Fruit fly (Drosophila melanogaster) whole organism, embryonic: ENCODE results near the gene CG43136.

Source experiments
- CG11456 ChIP-seq: fragments of 200-800 bp; sonication (Bioruptor generic); IDR thresholded peaks from 3 replicates; pipeline ENCODE4 v1.3.6; 2022; ENCODE audit warnings: missing biosample characterization, missing genetic modification characterization
- CG11695 ChIP-seq: fragments of 200-800 bp; sonication (Bioruptor generic); IDR thresholded peaks from 3 replicates; pipeline ENCODE4 v1.3.6; 2022; ENCODE audit warnings: missing biosample characterization, missing genetic modification characterization
- CG11696 ChIP-seq: fragments of 200-800 bp; sonication (Bioruptor generic); IDR thresholded peaks from 2 replicates; pipeline ENCODE4 v1.3.6; 2022; ENCODE audit warnings: missing biosample characterization, missing genetic modification characterization
- CG12071 ChIP-seq: fragments of 200-800 bp; sonication (Bioruptor generic); optimal IDR thresholded peaks from 3 replicates; lab custom pipeline; 2018; ENCODE audit warnings: missing biosample characterization, mild to moderate bottlenecking, missing genetic modification characterization
- CG12219 ChIP-seq: fragments of 200-800 bp; sonication (Bioruptor generic); optimal IDR thresholded peaks from 3 replicates; lab custom pipeline; 2018; ENCODE audit warnings: missing biosample characterization, mild to moderate bottlenecking, missing genetic modification characterization
- CG12659 ChIP-seq: fragments of 200-800 bp; sonication (Bioruptor generic); optimal IDR thresholded peaks from 3 replicates; lab custom pipeline; 2017; ENCODE audit warnings: mild to moderate bottlenecking, missing biosample characterization, missing genetic modification reagents, missing genetic modification characterization
- CG12942 ChIP-seq: fragments of 200-800 bp; sonication (Bioruptor generic); optimal IDR thresholded peaks from 3 replicates; lab custom pipeline; 2016; ENCODE audit warnings: missing biosample characterization, missing genetic modification characterization
- CG14667 ChIP-seq: fragments of 200-800 bp; sonication (Bioruptor generic); IDR thresholded peaks from 2 replicates; pipeline ENCODE4 v1.3.6; 2022; ENCODE audit warnings: missing biosample characterization, missing genetic modification characterization
- CG14860 ChIP-seq: fragments of 200-800 bp; sonication (Bioruptor generic); IDR thresholded peaks from 3 replicates; pipeline ENCODE4 v1.3.6; 2022; ENCODE audit warnings: missing biosample characterization, missing genetic modification characterization; ENCODE audit not compliant: partially characterized antibody
- CG17328 ChIP-seq: fragments of 200-800 bp; sonication (Bioruptor generic); IDR thresholded peaks from 2 replicates; pipeline ENCODE4 v1.3.6; 2022; ENCODE audit warnings: missing biosample characterization, missing genetic modification characterization
- CG17359 ChIP-seq: fragments of 200-800 bp; sonication (Bioruptor generic); optimal IDR thresholded peaks from 3 replicates; lab custom pipeline; 2018; ENCODE audit warnings: missing biosample characterization, mild to moderate bottlenecking, missing genetic modification characterization, moderate library complexity
- CG17829 ChIP-seq: fragments of 200-800 bp; optimal IDR thresholded peaks from 2 replicates; lab custom pipeline; 2019; ENCODE audit warnings: missing biosample characterization, mild to moderate bottlenecking, missing genetic modification characterization, moderate library complexity
- CG18764 ChIP-seq: fragments of 200-800 bp; sonication (Bioruptor generic); optimal IDR thresholded peaks from 3 replicates; lab custom pipeline; 2016; ENCODE audit warnings: missing biosample characterization, missing genetic modification characterization
- CG2678 ChIP-seq: fragments of 200-800 bp; sonication (Bioruptor generic); optimal IDR thresholded peaks from 3 replicates; lab custom pipeline; 2019; ENCODE audit warnings: missing biosample characterization, mild to moderate bottlenecking, missing genetic modification characterization, moderate library complexity
- CG30403 ChIP-seq: fragments of 200-800 bp; sonication (Bioruptor generic); optimal IDR thresholded peaks from 3 replicates; lab custom pipeline; 2016; ENCODE audit warnings: missing biosample characterization, missing genetic modification characterization
- CG32532 ChIP-seq: fragments of 200-800 bp; sonication (Bioruptor generic); IDR thresholded peaks from 2 replicates; pipeline ENCODE4 v1.3.6; 2022; ENCODE audit warnings: missing biosample characterization, missing genetic modification characterization
- CG6791 ChIP-seq: fragments of 200-800 bp; sonication (Bioruptor generic); IDR thresholded peaks from 3 replicates; pipeline ENCODE4 v1.3.6; 2022; ENCODE audit warnings: missing biosample characterization, missing genetic modification characterization; ENCODE audit not compliant: partially characterized antibody
- CG8089 ChIP-seq: fragments of 200-800 bp; sonication (Bioruptor generic); optimal IDR thresholded peaks from 3 replicates; lab custom pipeline; 2016; ENCODE audit warnings: missing biosample characterization, missing genetic modification characterization
- CG8281 ChIP-seq: fragments of 200-800 bp; sonication (Bioruptor generic); optimal IDR thresholded peaks from 2 replicates; lab custom pipeline; 2018; ENCODE audit warnings: missing biosample characterization, mild to moderate bottlenecking, missing genetic modification characterization, moderate library complexity
- CG9727 ChIP-seq: fragments of 200-800 bp; sonication (Bioruptor generic); optimal IDR thresholded peaks from 3 replicates; lab custom pipeline; 2017; ENCODE audit warnings: missing biosample characterization, mild to moderate bottlenecking, missing genetic modification characterization
- CG9817 ChIP-seq: fragments of 200-800 bp; sonication (Bioruptor generic); optimal IDR thresholded peaks from 2 replicates; lab custom pipeline; 2018; ENCODE audit warnings: missing biosample characterization, mild to moderate bottlenecking, missing genetic modification characterization, moderate library complexity
- Chrac-16 ChIP-seq: fragments of 200-800 bp; sonication (Bioruptor generic); optimal IDR thresholded peaks from 3 replicates; lab custom pipeline; 2016; ENCODE audit warnings: missing biosample characterization, missing genetic modification characterization
- Dip2 ChIP-seq: fragments of 200-800 bp; sonication (Bioruptor generic); IDR thresholded peaks from 2 replicates; pipeline ENCODE4 v1.3.6; 2022; ENCODE audit warnings: missing biosample characterization, missing genetic modification characterization
- Dll ChIP-seq: fragments of 200-800 bp; sonication (Bioruptor generic); IDR thresholded peaks from 4 replicates; pipeline ENCODE4 v1.3.6; 2022; ENCODE audit warnings: missing biosample characterization, missing genetic modification characterization; ENCODE audit not compliant: partially characterized antibody
- Elba2 ChIP-seq: fragments of 200-800 bp; sonication (Bioruptor generic); optimal IDR thresholded peaks from 3 replicates; lab custom pipeline; 2016; ENCODE audit warnings: missing biosample characterization, missing genetic modification characterization
- Fer1 ChIP-seq: fragments of 200-800 bp; sonication (Bioruptor generic); optimal IDR thresholded peaks from 2 replicates; lab custom pipeline; 2017; ENCODE audit warnings: missing biosample characterization, mild to moderate bottlenecking, missing genetic modification characterization
- Mes4 ChIP-seq: fragments of 200-800 bp; sonication (Bioruptor generic); optimal IDR thresholded peaks from 2 replicates; lab custom pipeline; 2016; ENCODE audit warnings: missing biosample characterization, missing genetic modification characterization
- Mrtf ChIP-seq: fragments of 200-800 bp; sonication (Bioruptor generic); IDR thresholded peaks from 3 replicates; pipeline ENCODE4 v1.3.6; 2022; ENCODE audit warnings: missing biosample characterization, missing genetic modification characterization
- NC2α ChIP-seq: fragments of 200-800 bp; sonication (Bioruptor generic); optimal IDR thresholded peaks from 2 replicates; lab custom pipeline; 2016; ENCODE audit warnings: missing biosample characterization, missing genetic modification characterization
- Oaz ChIP-seq: fragments of 200-800 bp; sonication (Bioruptor generic); IDR thresholded peaks from 2 replicates; pipeline ENCODE4 v1.3.6; 2022; ENCODE audit warnings: missing biosample characterization, missing genetic modification characterization
- Rx ChIP-seq: fragments of 200-800 bp; sonication (Bioruptor generic); IDR thresholded peaks from 2 replicates; pipeline ENCODE4 v1.3.6; 2022; ENCODE audit warnings: missing biosample characterization, missing genetic modification characterization
- Six4 ChIP-seq: fragments of 200-800 bp; sonication (Bioruptor generic); optimal IDR thresholded peaks from 2 replicates; lab custom pipeline; 2016; ENCODE audit warnings: missing biosample characterization, missing genetic modification characterization
- amos ChIP-seq: fragments of 200-800 bp; sonication (Bioruptor generic); IDR thresholded peaks from 2 replicates; pipeline ENCODE4 v1.3.6; 2022; ENCODE audit warnings: missing biosample characterization, missing genetic modification characterization; ENCODE audit not compliant: partially characterized antibody
- aop ChIP-seq: fragments of 200-800 bp; sonication (Bioruptor generic); IDR thresholded peaks from 2 replicates; pipeline ENCODE4 v1.3.6; 2022; ENCODE audit warnings: missing biosample characterization, missing genetic modification characterization
- cato ChIP-seq: fragments of 200-800 bp; sonication (Bioruptor generic); optimal IDR thresholded peaks from 2 replicates; lab custom pipeline; 2016; ENCODE audit warnings: missing biosample characterization, missing genetic modification characterization, borderline replicate concordance
- crp ChIP-seq, 2 experiments: fragments of 200-800 bp; sonication (Bioruptor generic); optimal IDR thresholded peaks; 2 replicates in 1 of 2; 3 replicates in 1 of 2; lab custom pipeline; 2017; ENCODE audit warnings: missing biosample characterization in 2 of 2, missing genetic modification characterization in 2 of 2, mild to moderate bottlenecking in 1 of 2, moderate library complexity in 1 of 2
- en ChIP-seq: fragments of 200-800 bp; sonication (Bioruptor generic); optimal IDR thresholded peaks from 2 replicates; lab custom pipeline; 2016; ENCODE audit warnings: missing biosample characterization, missing genetic modification characterization
- fd102C ChIP-seq: fragments of 200-800 bp; sonication (Bioruptor generic); optimal IDR thresholded peaks from 2 replicates; lab custom pipeline; 2018; ENCODE audit warnings: missing biosample characterization, mild to moderate bottlenecking, missing genetic modification characterization, moderate library complexity
- gcm ChIP-seq: fragments of 200-800 bp; sonication (Bioruptor generic); optimal IDR thresholded peaks from 2 replicates; lab custom pipeline; 2019; ENCODE audit warnings: missing biosample characterization, mild to moderate bottlenecking, missing genetic modification characterization, moderate library complexity
- grau ChIP-seq: fragments of 200-800 bp; optimal IDR thresholded peaks from 3 replicates; lab custom pipeline; 2019; ENCODE audit warnings: missing biosample characterization, mild to moderate bottlenecking, missing genetic modification characterization, moderate library complexity
- grn ChIP-seq: fragments of 200-800 bp; sonication (Bioruptor generic); optimal IDR thresholded peaks from 3 replicates; lab custom pipeline; 2017; ENCODE audit warnings: missing biosample characterization, missing genetic modification characterization
- gsb ChIP-seq: fragments of 200-800 bp; sonication (Bioruptor generic); IDR thresholded peaks from 2 replicates; pipeline ENCODE4 v1.3.6; 2022; ENCODE audit warnings: missing biosample characterization, missing genetic modification characterization
- h ChIP-seq: fragments of >200 bp; optimal IDR thresholded peaks from 2 replicates; lab custom pipeline; 2017
- ken ChIP-seq: fragments of 200-800 bp; sonication (Bioruptor generic); IDR thresholded peaks from 3 replicates; pipeline ENCODE4 v1.3.6; 2022; ENCODE audit warnings: missing biosample characterization, missing genetic modification characterization
- lbe ChIP-seq: fragments of 200-800 bp; sonication (Bioruptor generic); optimal IDR thresholded peaks from 2 replicates; lab custom pipeline; 2016; ENCODE audit warnings: missing biosample characterization, mild to moderate bottlenecking, missing genetic modification characterization
- lola ChIP-seq, 3 experiments: fragments of >200 bp in 2 of 3; fragments of 200-800 bp in 1 of 3; sonication (Bioruptor generic) in 1 of 3; optimal IDR thresholded peaks; 2 replicates each; lab custom pipeline; 2017 to 2019; ENCODE audit warnings: missing biosample characterization in 3 of 3, missing genetic modification characterization in 3 of 3, mild to moderate bottlenecking in 1 of 3, moderate library complexity in 1 of 3
- pnt ChIP-seq: fragments of 200-800 bp; sonication (Bioruptor generic); optimal IDR thresholded peaks from 3 replicates; lab custom pipeline; 2016; ENCODE audit warnings: missing biosample characterization, missing genetic modification characterization
- sqz ChIP-seq: fragments of 200-800 bp; sonication (Bioruptor generic); optimal IDR thresholded peaks from 3 replicates; lab custom pipeline; 2018; ENCODE audit warnings: missing biosample characterization, mild to moderate bottlenecking, missing genetic modification characterization
- trh ChIP-seq: fragments of 200-800 bp; sonication (Bioruptor generic); optimal IDR thresholded peaks from 2 replicates; lab custom pipeline; 2016; ENCODE audit warnings: missing biosample characterization, missing genetic modification characterization
- usp ChIP-seq: fragments of >200 bp; optimal IDR thresholded peaks from 2 replicates; lab custom pipeline; 2017; ENCODE audit warnings: missing biosample characterization, missing genetic modification characterization
- z ChIP-seq: fragments of 200-800 bp; sonication (Bioruptor generic); IDR thresholded peaks from 3 replicates; pipeline ENCODE4 v1.3.6; 2022; ENCODE audit warnings: missing biosample characterization, missing genetic modification characterization
- zen ChIP-seq: fragments of 200-800 bp; sonication (Bioruptor generic); optimal IDR thresholded peaks from 3 replicates; lab custom pipeline; 2018; ENCODE audit warnings: missing biosample characterization, mild to moderate bottlenecking, missing genetic modification characterization, moderate library complexity

The CG43136 gene

dm6 chrX:5888933-5889332 lies 35.4 kb downstream of the CG43136 start (continued):
- TF ChIP-seq CG6791 (GFP tag; lab: Robert Waterston, UW) (no peak), CG11456 (0 out of 3 replicates have a peak, but pooled peaks have one; percentile 52), cato (GFP tag; lab: Kevin White, UChicago) (no peak), z (GFP tag; lab: Robert Waterston, UW) (no peak), pnt (GFP tag; lab: Kevin White, UChicago) (peak; percentile 43), CG2678 (tag; lab: Kevin White, UChicago) (peak; percentile 25), amos (GFP tag; lab: Robert Waterston, UW) (no peak), Six4 (GFP tag; lab: Kevin White, UChicago) (peak; percentile 4), CG32532 (GFP tag; lab: Robert Waterston, UW) (peak; percentile 34; the same call in 1 of the 2 replicates), CG14667 (GFP tag; lab: Robert Waterston, UW) (no peak), CG17829 (tag; lab: Kevin White, UChicago) (peak; percentile 50), lola (GFP tag; optimal IDR thresholded peaks at IDR 0.05; lab: Kevin White, UChicago) (no peak), Elba2 (no peak), NC2α (no peak), CG9817 (peak; percentile 2), Fer1 (peak; percentile 2), CG12219 (GFP tag; lab: Kevin White, UChicago) (no peak), Mrtf (GFP tag; lab: Robert Waterston, UW) (0 out of 3 replicates have a peak, but pooled peaks have one; percentile 6), sqz (GFP tag; lab: Kevin White, UChicago) (no peak), CG14860 (GFP tag; lab: Robert Waterston, UW) (no peak), grn (GFP tag; lab: Kevin White, UChicago) (peak; percentile 0), CG9727 (no peak), trh (GFP tag; lab: Kevin White, UChicago) (no peak), CG11696 (GFP tag; lab: Robert Waterston, UW) (no peak), fd102C (no peak), lbe (GFP tag; lab: Kevin White, UChicago) (no peak), CG12659 (GFP tag; lab: Kevin White, UChicago) (peak; percentile 12), CG12942 (GFP tag; lab: Kevin White, UChicago) (no peak), Mes4 (GFP tag; lab: Kevin White, UChicago) (no peak), Rx (GFP tag; lab: Robert Waterston, UW) (no peak), CG8089 (no peak), ken (0 out of 3 replicates have a peak, but pooled peaks have one; percentile 48), Dip2 (GFP tag; lab: Robert Waterston, UW) (no peak), h (lab: Kevin White, UChicago) (no peak), en (GFP tag; lab: Kevin White, UChicago) (no peak), grau (tag; lab: Kevin White, UChicago) (peak; percentile 27), CG11695 (GFP tag; lab: Robert Waterston, UW) (no peak), CG17328 (GFP tag; lab: Robert Waterston, UW) (no peak), crp (GFP tag; optimal IDR thresholded peaks at IDR 0.05; lab: Kevin White, UChicago) (no peak), gsb (GFP tag; lab: Robert Waterston, UW) (no peak), CG8281 (tag; lab: Kevin White, UChicago) (no peak), usp (GFP tag; lab: Kevin White, UChicago) (no peak), Oaz (no peak), CG30403 (no peak), zen (tag; lab: Kevin White, UChicago) (no peak), CG17359 (tag; lab: Kevin White, UChicago) (peak; percentile 30), gcm (peak; percentile 78), CG18764 (GFP tag; lab: Kevin White, UChicago) (no peak), Chrac-16 (no peak), aop (no peak), CG12071 (GFP tag; lab: Kevin White, UChicago) (peak; percentile 34), Dll (no peak)
